Worm (Caenorhabditis elegans): ENCODE measurements around the gene fbxb-114.
A peak's percentile ranks its signal among the peaks of the same experiment; 100 is the strongest.

The fbxb-114 gene

DNA sequence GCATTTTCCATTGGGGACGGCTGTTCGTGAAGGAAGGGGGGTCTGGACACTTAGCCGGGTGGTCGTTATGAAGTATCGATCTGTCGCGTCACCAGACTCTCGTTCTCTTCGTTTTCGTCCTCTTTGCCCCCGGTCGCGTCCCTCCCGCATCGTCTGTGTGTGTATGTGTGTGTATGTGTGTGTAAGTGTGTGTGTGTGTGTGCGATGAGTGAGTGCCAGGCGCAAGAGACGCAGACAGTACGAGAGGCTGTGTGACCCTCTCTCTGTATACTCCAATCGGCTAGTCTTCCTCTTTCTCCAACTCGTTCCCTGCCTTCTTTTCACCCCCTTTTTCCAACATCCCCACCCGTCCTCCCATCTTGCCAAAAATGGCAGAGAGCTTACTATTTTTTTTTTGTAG is 39.8 kb downstream of the fbxb-114 start (continued):
- no peak for TF ChIP-seq dpff-1 (tag; optimal IDR thresholded peaks at IDR 0.05)
- peak; percentile 47 for TF ChIP-seq madf-10 (tag; optimal IDR thresholded peaks at IDR 0.05)
- TF ChIP-seq sdz-38 (tag; optimal IDR thresholded peaks at IDR 0.05) = no peak
- TF ChIP-seq Y56A3A.18 (GFP tag; IDR thresholded peaks at IDR 0.05) = no peak
- peak; percentile 76 for TF ChIP-seq ztf-3 (GFP tag; optimal IDR thresholded peaks at IDR 0.05)
- no peak for TF ChIP-seq ztf-25 (GFP tag; IDR thresholded peaks at IDR 0.05)
- no peak for TF ChIP-seq F57C9.4 (tag; optimal IDR thresholded peaks at IDR 0.05)
- peak; percentile 48; the same call in 1 of the 2 replicates for TF ChIP-seq rcor-1 (GFP tag; IDR thresholded peaks at IDR 0.05)
- TF ChIP-seq akir-1 (GFP tag; optimal IDR thresholded peaks at IDR 0.05) = no peak
- peak; percentile 53 for TF ChIP-seq F52B5.7 (tag; optimal IDR thresholded peaks at IDR 0.05)
- no peak for TF ChIP-seq F23B12.7 (tag; optimal IDR thresholded peaks at IDR 0.05; ENCODE audit: insufficient read depth)
- TF ChIP-seq zfh-2 (GFP tag; conservative IDR thresholded peaks at IDR 0.05) = peak; percentile 95
- TF ChIP-seq chd-7 (tag; optimal IDR thresholded peaks at IDR 0.05) = peak; percentile 77
- TF ChIP-seq nfya-2 (GFP tag; IDR thresholded peaks at IDR 0.05) = no peak
- TF ChIP-seq mxl-1 (tag; optimal IDR thresholded peaks at IDR 0.05) = no peak
- no peak for TF ChIP-seq unc-130 (GFP tag; optimal IDR thresholded peaks at IDR 0.05)
- TF ChIP-seq F37B4.10 (GFP tag; IDR thresholded peaks at IDR 0.05) = no peak
- TF ChIP-seq unc-62 (GFP tag; optimal IDR thresholded peaks at IDR 0.05) = no peak
- TF ChIP-seq zim-3 (tag; optimal IDR thresholded peaks at IDR 0.05) = no peak
- TF ChIP-seq F57A8.1 (GFP tag; optimal IDR thresholded peaks at IDR 0.05) = no peak
- peak; percentile 64 for TF ChIP-seq attf-5 (GFP tag; optimal IDR thresholded peaks at IDR 0.05)
- TF ChIP-seq ccch-3 (GFP tag; optimal IDR thresholded peaks at IDR 0.05) = no peak
- no peak for TF ChIP-seq xnd-1 (tag; optimal IDR thresholded peaks at IDR 0.05)
- TF ChIP-seq lag-1 (GFP tag; IDR thresholded peaks at IDR 0.05) = no peak
- TF ChIP-seq ceh-58 (GFP tag; IDR thresholded peaks at IDR 0.05) = no peak
- no peak for TF ChIP-seq tbx-9 (tag; optimal IDR thresholded peaks at IDR 0.05; ENCODE audit: borderline replicate concordance)
- TF ChIP-seq dox-1 (GFP tag; IDR thresholded peaks at IDR 0.05) = peak; percentile 77
- TF ChIP-seq ztf-18 (tag; optimal IDR thresholded peaks at IDR 0.05) = no peak
- TF ChIP-seq lsy-27 (tag; optimal IDR thresholded peaks at IDR 0.05; ENCODE audit: borderline replicate concordance, insufficient read depth) = no peak
- no peak for TF ChIP-seq attf-3 (GFP tag; conservative IDR thresholded peaks at IDR 0.05)
- 0 out of 2 replicates have a peak, but pooled peaks have one; percentile 21 for TF ChIP-seq madf-6 (GFP tag; IDR thresholded peaks at IDR 0.05)
- TF ChIP-seq sptf-2 (GFP tag; optimal IDR thresholded peaks at IDR 0.05) = no peak
- peak; percentile 18 for TF ChIP-seq tlf-1 (GFP tag; optimal IDR thresholded peaks at IDR 0.05)
- TF ChIP-seq egl-44 (GFP tag; IDR thresholded peaks at IDR 0.05) = peak; percentile 69; the same call in 1 of the 2 replicates
- TF ChIP-seq nhr-179 (tag; optimal IDR thresholded peaks at IDR 0.05) = no peak
- TF ChIP-seq lir-1 (GFP tag; conservative IDR thresholded peaks at IDR 0.05) = peak; percentile 98
- no peak for TF ChIP-seq F10E7.11 (tag; optimal IDR thresholded peaks at IDR 0.05)
- TF ChIP-seq F33H1.4 (GFP tag; IDR thresholded peaks at IDR 0.05) = no peak
- TF ChIP-seq efl-1 (GFP tag; optimal IDR thresholded peaks at IDR 0.05) = no peak
- peak; percentile 59 for TF ChIP-seq somi-1 (GFP tag; optimal IDR thresholded peaks at IDR 0.05)
- peak; percentile 79 for TF ChIP-seq K11D2.4 (GFP tag; IDR thresholded peaks at IDR 0.05)

DNA sequence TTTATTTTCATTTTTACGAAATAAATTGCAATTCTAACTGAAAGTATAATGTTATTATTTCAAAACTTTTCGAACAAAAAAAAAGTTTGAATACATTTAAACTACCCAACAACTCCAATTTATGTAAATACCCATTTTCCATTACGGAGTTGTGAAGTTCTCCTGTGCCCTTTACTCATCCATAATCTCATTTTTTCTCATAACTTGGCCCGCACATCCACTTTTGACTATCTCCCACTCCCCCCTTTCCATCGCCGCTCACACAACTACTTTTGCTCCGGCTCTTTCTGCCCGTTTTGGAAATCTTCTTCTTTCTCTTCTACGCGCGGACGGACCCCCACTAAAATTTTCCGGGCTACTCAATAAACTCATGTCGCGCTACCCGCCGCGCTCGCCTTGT is 41.0 kb downstream of the fbxb-114 start:
- TF ChIP-seq zfh-2 (GFP tag; conservative IDR thresholded peaks at IDR 0.05) = 0 out of 2 replicates have a peak, but pooled peaks have one; percentile 7
- no peak for TF ChIP-seq ztf-22 (GFP tag; optimal IDR thresholded peaks at IDR 0.05)

Measured in whole organism, young adult.